Worm (Caenorhabditis elegans): ENCODE results near the gene pals-22.
A peak's percentile ranks its signal among the peaks of the same experiment; 100 is the strongest.

The pals-22 gene

DNA sequence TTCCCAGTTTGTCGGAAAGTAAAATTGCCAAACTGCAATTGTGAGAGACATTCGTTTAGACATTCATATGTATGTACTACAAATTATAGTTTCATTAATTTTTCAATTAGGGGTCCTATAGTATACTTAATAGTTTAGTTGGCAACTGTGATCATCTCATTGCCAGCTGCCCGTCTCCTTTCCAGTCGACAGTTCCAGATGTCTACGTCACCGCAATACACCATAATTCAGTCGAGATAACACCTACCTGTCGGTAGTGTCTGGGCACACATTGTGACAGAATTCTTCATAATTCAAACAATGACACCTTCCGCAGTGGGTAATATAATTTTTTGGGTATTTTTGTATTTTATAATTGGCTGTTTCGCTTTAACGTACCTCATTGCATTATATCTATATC is 41.3 kb downstream of the pals-22 start, which contains the start of gene F40G9.19:
Gene F40G9.19 (plus strand): TSS at position 301 of the 400 bp plus-strand sequence.
- TF ChIP-seq tbx-8 (GFP tag; optimal IDR thresholded peaks at IDR 0.05) (no peak), nhr-28 (tag; optimal IDR thresholded peaks at IDR 0.05) (no peak), nhr-12 (tag; optimal IDR thresholded peaks at IDR 0.05) (no peak), ceh-43 (GFP tag; optimal IDR thresholded peaks at IDR 0.05) (no peak), sptf-1 (tag; optimal IDR thresholded peaks at IDR 0.05) (no peak), nhr-2 (tag; optimal IDR thresholded peaks at IDR 0.05) (no peak), unc-62 (GFP tag; optimal IDR thresholded peaks at IDR 0.05) (no peak), sem-2 (GFP tag; optimal IDR thresholded peaks at IDR 0.05) (no peak), mep-1 (tag; optimal IDR thresholded peaks at IDR 0.05) (no peak), cnd-1 (tag; optimal IDR thresholded peaks at IDR 0.05) (no peak), mab-5 (tag; optimal IDR thresholded peaks at IDR 0.05) (no peak), flh-1 (GFP tag; optimal IDR thresholded peaks at IDR 0.05) (no peak), lsy-2 (tag; optimal IDR thresholded peaks at IDR 0.05) (no peak), mls-2 (tag; optimal IDR thresholded peaks at IDR 0.05) (no peak), ces-1 (GFP tag; optimal IDR thresholded peaks at IDR 0.05) (no peak), blmp-1 (tag; optimal IDR thresholded peaks at IDR 0.05) (no peak)

DNA sequence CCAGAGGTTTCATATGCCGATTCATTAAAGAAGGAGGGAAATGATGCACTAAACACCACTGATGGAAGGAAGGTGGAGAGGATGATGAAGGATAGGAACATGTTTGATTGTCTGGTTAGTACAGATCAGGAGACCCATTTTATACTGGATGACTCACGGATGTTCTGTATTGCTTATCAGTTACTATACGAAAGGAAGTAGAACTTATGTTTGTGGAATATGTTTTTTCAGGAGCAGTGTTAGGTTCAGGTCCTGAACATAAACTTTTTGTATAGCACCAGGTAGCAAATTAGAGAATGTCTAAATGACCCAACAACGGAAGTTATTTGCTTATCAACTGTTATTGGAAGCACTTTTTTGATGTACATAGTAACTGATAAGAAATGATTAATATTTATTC is 43.5 kb downstream of the pals-22 start, which contains the start of gene clec-148:
Gene clec-148 (minus strand): TSS at position 101 of the 400 bp plus-strand sequence.
- no peak for TF ChIP-seq ces-1 (GFP tag; optimal IDR thresholded peaks at IDR 0.05)
- no peak for TF ChIP-seq cnd-1 (tag; optimal IDR thresholded peaks at IDR 0.05)
- TF ChIP-seq nhr-76 (tag; optimal IDR thresholded peaks at IDR 0.05): no peak
- TF ChIP-seq elt-3 (tag; optimal IDR thresholded peaks at IDR 0.05): no peak
- TF ChIP-seq mab-5 (tag; optimal IDR thresholded peaks at IDR 0.05): no peak
- no peak for TF ChIP-seq nhr-28 (tag; optimal IDR thresholded peaks at IDR 0.05)

DNA sequence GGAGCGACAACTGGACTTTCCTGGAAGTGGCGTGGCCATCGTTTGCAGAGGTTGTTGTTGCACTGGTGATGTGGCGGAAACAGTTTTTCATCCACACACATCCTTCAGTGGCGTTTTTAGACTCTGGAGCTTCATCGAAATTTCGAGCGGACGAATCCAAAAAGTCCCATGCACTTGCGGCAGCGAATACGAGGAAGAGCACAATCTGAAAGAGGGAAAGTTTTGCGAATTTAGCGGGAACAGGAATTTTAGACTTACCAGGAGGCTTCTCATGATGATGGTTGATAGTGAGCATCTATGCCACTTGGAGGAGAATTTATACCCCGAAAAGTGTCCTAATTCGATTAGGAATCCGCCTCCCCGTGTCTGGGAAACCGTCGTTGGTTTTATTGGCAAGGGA is 45.5 kb downstream of the pals-22 start, which contains the start of gene F40G9.14:
Gene F40G9.14 (minus strand): TSS at position 101 of the 400 bp plus-strand sequence.
- no peak for TF ChIP-seq flh-1 (GFP tag; optimal IDR thresholded peaks at IDR 0.05)
- TF ChIP-seq lin-32 (GFP tag; optimal IDR thresholded peaks at IDR 0.05): no peak
- TF ChIP-seq nhr-76 (tag; optimal IDR thresholded peaks at IDR 0.05): no peak
- TF ChIP-seq lsy-2 (tag; optimal IDR thresholded peaks at IDR 0.05): no peak
- no peak for TF ChIP-seq M03D4.4 (tag; optimal IDR thresholded peaks at IDR 0.05)
- TF ChIP-seq zip-8 (tag; optimal IDR thresholded peaks at IDR 0.05): no peak
- no peak for TF ChIP-seq ceh-83 (GFP tag; optimal IDR thresholded peaks at IDR 0.05)
- no peak for TF ChIP-seq unc-62 (GFP tag; optimal IDR thresholded peaks at IDR 0.05)
- TF ChIP-seq drap-1 (GFP tag; optimal IDR thresholded peaks at IDR 0.05): no peak
- TF ChIP-seq pha-4 (tag; optimal IDR thresholded peaks at IDR 0.05): no peak
- TF ChIP-seq ceh-39 (tag; optimal IDR thresholded peaks at IDR 0.05): no peak
- no peak for TF ChIP-seq unc-39 (tag; optimal IDR thresholded peaks at IDR 0.05)
- no peak for TF ChIP-seq unc-120 (tag; optimal IDR thresholded peaks at IDR 0.05; ENCODE audit: poor library complexity, severe bottlenecking)
- no peak for TF ChIP-seq tbx-8 (GFP tag; optimal IDR thresholded peaks at IDR 0.05)

DNA sequence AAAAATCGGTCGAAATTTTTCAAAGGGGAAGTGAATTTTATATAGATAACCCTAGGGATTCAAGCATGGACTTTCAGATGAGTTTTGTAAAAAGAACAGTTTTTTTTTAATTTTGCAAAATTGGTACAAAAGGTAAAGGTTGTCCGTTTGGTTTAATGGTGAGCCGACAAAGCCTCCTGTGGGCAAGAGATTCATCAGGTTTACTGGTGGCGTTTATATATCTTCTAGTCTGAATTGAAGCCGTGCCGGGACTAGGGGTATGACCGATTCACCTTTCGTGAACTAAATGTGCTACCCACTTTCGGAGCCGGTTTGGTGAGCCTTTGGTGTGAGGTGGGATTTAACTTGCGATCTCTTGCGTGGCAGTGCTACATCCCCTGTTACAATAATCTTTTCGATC is 45.9 kb downstream of the pals-22 start:
- TF ChIP-seq tbx-8 (GFP tag; optimal IDR thresholded peaks at IDR 0.05) (peak; percentile 23), ceh-43 (GFP tag; optimal IDR thresholded peaks at IDR 0.05) (no peak)

DNA sequence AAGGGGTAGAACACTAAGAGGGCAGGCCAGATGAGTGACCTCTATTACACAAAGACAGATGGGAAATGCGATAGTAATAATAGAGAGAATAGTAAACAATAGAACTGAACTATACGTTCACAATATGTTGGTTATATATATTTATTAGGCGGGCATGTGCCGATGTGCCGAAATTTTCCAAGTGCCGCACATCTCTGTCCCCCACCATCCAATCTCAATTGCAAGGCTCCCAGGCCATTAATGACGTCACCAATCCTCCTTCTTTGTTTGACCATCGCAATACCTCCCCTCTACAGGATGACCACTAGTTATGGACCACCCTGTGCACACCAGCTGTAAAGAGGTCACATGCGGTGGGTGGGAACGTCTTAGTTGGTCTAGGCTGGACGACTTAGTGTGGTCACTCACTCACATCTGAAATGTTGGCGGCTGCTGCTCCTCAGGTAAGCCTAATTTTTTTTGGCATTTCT is 46.9 kb downstream of the pals-22 start, which contains the start of gene F40G9.6:
Gene F40G9.6 (plus strand): TSS at position 420 of the 470 bp plus-strand sequence.
- TF ChIP-seq zip-8 (tag; optimal IDR thresholded peaks at IDR 0.05) (peak; percentile 67), sem-2 (GFP tag; optimal IDR thresholded peaks at IDR 0.05) (no peak), nhr-28 (tag; optimal IDR thresholded peaks at IDR 0.05) (no peak), cnd-1 (tag; optimal IDR thresholded peaks at IDR 0.05) (peak; percentile 60), mls-2 (tag; optimal IDR thresholded peaks at IDR 0.05) (peak; percentile 38), nhr-2 (tag; optimal IDR thresholded peaks at IDR 0.05) (peak; percentile 32)

DNA sequence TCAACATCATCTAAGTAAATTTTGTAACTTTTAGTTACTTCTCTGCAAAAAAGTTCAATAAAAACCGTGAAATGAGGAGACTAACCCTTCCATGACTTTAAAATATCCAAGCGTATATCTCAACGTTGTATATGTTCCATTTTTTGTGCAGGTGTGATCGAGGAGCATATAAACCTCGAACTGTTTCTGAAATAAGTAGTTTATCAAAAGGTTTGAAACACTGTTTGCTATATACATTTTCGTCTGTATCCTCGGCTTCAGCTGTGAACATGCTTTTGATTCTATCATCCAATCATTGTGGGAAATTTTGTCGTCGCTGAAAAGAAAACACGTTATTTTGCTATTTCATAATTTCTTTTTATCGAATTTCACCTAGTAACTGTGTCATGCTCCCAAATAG is 48.7 kb downstream of the pals-22 start, which contains the start of gene F40G9.5:
Gene F40G9.5 (plus strand): TSS at position 301 of the 400 bp plus-strand sequence.
- no peak for TF ChIP-seq nhr-2 (tag; optimal IDR thresholded peaks at IDR 0.05)

DNA sequence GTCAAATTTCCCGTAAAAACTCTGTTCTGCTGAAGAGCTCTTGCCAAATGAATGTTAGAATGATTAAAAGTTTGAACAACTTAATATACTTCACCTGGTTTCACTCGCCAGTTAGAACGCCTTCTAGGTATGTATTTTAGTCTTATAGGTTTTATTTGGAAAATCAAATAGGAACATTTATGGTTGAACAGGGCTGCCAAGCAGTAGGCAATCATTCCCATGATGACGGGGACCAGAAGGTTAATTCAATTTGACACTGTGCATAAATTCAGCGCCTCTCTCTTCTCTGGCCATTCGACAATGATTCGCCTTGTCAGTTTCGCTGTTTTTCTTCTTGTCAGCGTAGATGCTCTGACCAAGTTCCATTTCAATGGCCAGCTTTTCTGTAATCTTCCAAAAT is 49.9 kb downstream of the pals-22 start, which contains the start of gene F40G9.15:
Gene F40G9.15 (plus strand): TSS at position 301 of the 400 bp plus-strand sequence.
- TF ChIP-seq elt-3 (tag; optimal IDR thresholded peaks at IDR 0.05) (no peak), bed-3 (GFP tag; optimal IDR thresholded peaks at IDR 0.05) (no peak), lin-32 (GFP tag; optimal IDR thresholded peaks at IDR 0.05) (no peak), mls-2 (tag; optimal IDR thresholded peaks at IDR 0.05) (no peak), sem-2 (GFP tag; optimal IDR thresholded peaks at IDR 0.05) (no peak), cnd-1 (tag; optimal IDR thresholded peaks at IDR 0.05) (no peak), nhr-76 (tag; optimal IDR thresholded peaks at IDR 0.05) (no peak), unc-62 (GFP tag; optimal IDR thresholded peaks at IDR 0.05) (no peak), blmp-1 (tag; optimal IDR thresholded peaks at IDR 0.05) (no peak), elt-1 (tag; optimal IDR thresholded peaks at IDR 0.05; ENCODE audit: borderline replicate concordance, insufficient read depth) (no peak)
